Fruit fly (Drosophila melanogaster): ENCODE results near the gene knrl.
A peak's percentile ranks its signal among the peaks of the same experiment; 100 is the strongest.

knrl gene

DNA sequence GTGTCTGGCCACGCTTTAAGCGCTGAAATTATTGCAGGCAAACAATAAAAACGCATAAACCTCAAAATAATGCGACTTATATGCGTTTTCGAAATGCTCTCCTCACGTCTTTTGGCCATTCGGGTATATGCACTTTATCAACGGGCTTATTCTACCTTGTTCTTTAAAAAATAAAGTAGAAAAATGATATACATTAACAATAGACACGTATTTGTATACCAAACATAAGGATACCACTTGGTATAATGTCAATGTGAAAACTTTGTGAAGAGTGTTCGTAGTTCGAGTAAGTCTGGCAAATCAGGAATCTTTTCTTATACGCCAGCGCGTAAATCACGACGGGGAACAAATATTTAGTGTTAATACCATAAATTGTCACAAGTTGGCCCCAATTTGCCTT lies 64.1 kb downstream of the knrl start (continued):
- TF ChIP-seq sna (GFP tag; IDR thresholded peaks at IDR 0.05; ENCODE audit: partially characterized antibody) (no peak), CG15269 (tag; optimal IDR thresholded peaks at IDR 0.05) (peak; percentile 13), CG8388 (GFP tag; optimal IDR thresholded peaks at IDR 0.05) (no peak), nerfin-1 (tag; optimal IDR thresholded peaks at IDR 0.05) (no peak), Blimp-1 (GFP tag; optimal IDR thresholded peaks at IDR 0.05) (peak; percentile 21), otp (GFP tag; IDR thresholded peaks at IDR 0.05) (no peak), CG16863 (GFP tag; optimal IDR thresholded peaks at IDR 0.05) (no peak), CG32532 (GFP tag; IDR thresholded peaks at IDR 0.05) (no peak), crp (GFP tag; optimal IDR thresholded peaks at IDR 0.05) (no peak), CG13296 (GFP tag; optimal IDR thresholded peaks at IDR 0.05) (no peak), CG15696 (tag; optimal IDR thresholded peaks at IDR 0.05) (no peak), sim (GFP tag; IDR thresholded peaks at IDR 0.05) (no peak), gro (GFP tag; optimal IDR thresholded peaks at IDR 0.05) (no peak), Sox100B (GFP tag; optimal IDR thresholded peaks at IDR 0.05) (peak; percentile 9), dmrt99B (tag; optimal IDR thresholded peaks at IDR 0.05) (peak; percentile 41), Nf-YB (GFP tag; optimal IDR thresholded peaks at IDR 0.05) (no peak), Camta (GFP tag; optimal IDR thresholded peaks at IDR 0.05) (no peak), gfzf (GFP tag; optimal IDR thresholded peaks at IDR 0.05) (no peak), CG13775 (GFP tag; optimal IDR thresholded peaks at IDR 0.05) (no peak), Eip74EF (GFP tag; optimal IDR thresholded peaks at IDR 0.05) (no peak), pb (GFP tag; optimal IDR thresholded peaks at IDR 0.05) (no peak), insv (GFP tag; optimal IDR thresholded peaks at IDR 0.05) (no peak), CG33213 (GFP tag; optimal IDR thresholded peaks at IDR 0.05) (no peak), HmgZ (tag; optimal IDR thresholded peaks at IDR 0.05) (no peak), Meics (GFP tag; optimal IDR thresholded peaks at IDR 0.05) (no peak), Atf6 (GFP tag; IDR thresholded peaks at IDR 0.05) (no peak), CG7963 (GFP tag; IDR thresholded peaks at IDR 0.05; ENCODE audit: partially characterized antibody) (no peak), Doc2 (GFP tag; IDR thresholded peaks at IDR 0.05) (no peak), CG1647 (GFP tag; optimal IDR thresholded peaks at IDR 0.05) (no peak), CG6813 (GFP tag; optimal IDR thresholded peaks at IDR 0.05) (no peak), CG7839 (tag; optimal IDR thresholded peaks at IDR 0.05) (peak; percentile 28), prd (optimal IDR thresholded peaks at IDR 0.05) (no peak), prd (GFP tag; IDR thresholded peaks at IDR 0.05) (peak; percentile 38; the same call in 1 of the 3 replicates), CG3995 (GFP tag; optimal IDR thresholded peaks at IDR 0.05) (no peak), CG1832 (GFP tag; optimal IDR thresholded peaks at IDR 0.05) (no peak), slbo (GFP tag; IDR thresholded peaks at IDR 0.05) (no peak), Pdp1 (GFP tag; optimal IDR thresholded peaks at IDR 0.05) (no peak), CrebB (tag; optimal IDR thresholded peaks at IDR 0.05) (no peak), CG14965 (GFP tag; optimal IDR thresholded peaks at IDR 0.05; ENCODE audit: borderline replicate concordance) (no peak), oc (tag; optimal IDR thresholded peaks at IDR 0.05) (peak; percentile 58), btn (GFP tag; optimal IDR thresholded peaks at IDR 0.05) (no peak), sr (GFP tag; IDR thresholded peaks at IDR 0.05) (no peak), tna (GFP tag; IDR thresholded peaks at IDR 0.05; ENCODE audit: partially characterized antibody) (no peak), HLH54F (GFP tag; optimal IDR thresholded peaks at IDR 0.05) (no peak), sob (GFP tag; IDR thresholded peaks at IDR 0.05) (no peak), eve (GFP tag; optimal IDR thresholded peaks at IDR 0.05) (no peak), CG17612 (GFP tag; IDR thresholded peaks at IDR 0.05) (no peak), CG3407 (GFP tag; optimal IDR thresholded peaks at IDR 0.05) (no peak), Dip2 (GFP tag; IDR thresholded peaks at IDR 0.05) (no peak), Ets65A (GFP tag) (peak; percentile 47), Xrp1 (GFP tag; IDR thresholded peaks at IDR 0.05) (peak; percentile 27; the same call in 1 of the 2 replicates)

Data from whole organism, embryonic.